Fruit fly (Drosophila melanogaster): ENCODE results near the gene CG46468.
A peak's percentile ranks its signal among the peaks of the same experiment; 100 is the strongest.

CG46468 gene

dm6 chr2L:9525719-9526118 lies 39.5 kb downstream of the CG46468 start (continued):
- TF ChIP-seq ham (GFP tag; IDR thresholded peaks at IDR 0.05) = peak; percentile 6; the same call in 1 of the 2 replicates
- TF ChIP-seq CG12391 (tag; optimal IDR thresholded peaks at IDR 0.05) = peak; percentile 67
- TF ChIP-seq sna (GFP tag; IDR thresholded peaks at IDR 0.05; ENCODE audit: partially characterized antibody) = no peak
- TF ChIP-seq CG7786 (GFP tag; optimal IDR thresholded peaks at IDR 0.05) = peak; percentile 74
- TF ChIP-seq CG7745 (tag; optimal IDR thresholded peaks at IDR 0.05) = peak; percentile 94
- peak; percentile 81 for TF ChIP-seq CG8290 (GFP tag; optimal IDR thresholded peaks at IDR 0.05)
- TF ChIP-seq CG8290 (tag; optimal IDR thresholded peaks at IDR 0.05) = peak; percentile 95 to 96
- no peak for TF ChIP-seq slbo (GFP tag; IDR thresholded peaks at IDR 0.05)
- peak; percentile 82 for TF ChIP-seq salm (tag; optimal IDR thresholded peaks at IDR 0.05)
- 0 out of 2 replicates have a peak, but pooled peaks have one; percentile 9 for TF ChIP-seq aop (GFP tag; IDR thresholded peaks at IDR 0.05)
- TF ChIP-seq CG16815 (GFP tag; optimal IDR thresholded peaks at IDR 0.05) = peak; percentile 19
- TF ChIP-seq sim (GFP tag; IDR thresholded peaks at IDR 0.05) = peak; percentile 84
- peak; percentile 75 for TF ChIP-seq kah (GFP tag; optimal IDR thresholded peaks at IDR 0.05)
- TF ChIP-seq Rfx (GFP tag; IDR thresholded peaks at IDR 0.05) = peak; percentile 89
- peak; percentile 73 for TF ChIP-seq CG43689 (GFP tag; IDR thresholded peaks at IDR 0.05)
- peak; percentile 59; the same call in 1 of the 2 replicates for TF ChIP-seq peb (GFP tag; IDR thresholded peaks at IDR 0.05)
- peak; percentile 53 for TF ChIP-seq Dip3 (GFP tag; optimal IDR thresholded peaks at IDR 0.05)
- no peak for TF ChIP-seq Dfd (GFP tag; optimal IDR thresholded peaks at IDR 0.05)
- peak; percentile 95 for TF ChIP-seq CG10431 (GFP tag; optimal IDR thresholded peaks at IDR 0.05)
- peak; percentile 57 for TF ChIP-seq tx (GFP tag; optimal IDR thresholded peaks at IDR 0.05)
- TF ChIP-seq dpn (GFP tag; optimal IDR thresholded peaks at IDR 0.05) = peak; percentile 75 to 76
- no peak for TF ChIP-seq CG1832 (GFP tag; optimal IDR thresholded peaks at IDR 0.05)
- no peak for TF ChIP-seq D (optimal IDR thresholded peaks at IDR 0.05)
- peak; percentile 86 for TF ChIP-seq D (GFP tag; optimal IDR thresholded peaks at IDR 0.05)
- no peak for TF ChIP-seq hb (GFP tag; IDR thresholded peaks at IDR 0.05; ENCODE audit: partially characterized antibody)
- peak; percentile 69 for TF ChIP-seq CG5245 (GFP tag; optimal IDR thresholded peaks at IDR 0.05)
- peak; percentile 91 for TF ChIP-seq Hey (tag; optimal IDR thresholded peaks at IDR 0.05)
- TF ChIP-seq ap (GFP tag; IDR thresholded peaks at IDR 0.05) = peak; percentile 27; the same call in 1 of the 2 replicates
- TF ChIP-seq Taf1 (GFP tag; IDR thresholded peaks at IDR 0.05) = 0 out of 2 replicates have a peak, but pooled peaks have one; percentile 31
- TF ChIP-seq CG32767 (GFP tag; IDR thresholded peaks at IDR 0.05) = peak; percentile 82
- peak; percentile 58 for TF ChIP-seq CG30431 (GFP tag; optimal IDR thresholded peaks at IDR 0.05)
- TF ChIP-seq CG14667 (GFP tag; IDR thresholded peaks at IDR 0.05) = no peak
- no peak for TF ChIP-seq amos (GFP tag; IDR thresholded peaks at IDR 0.05; ENCODE audit: partially characterized antibody)
- TF ChIP-seq CG3065 (GFP tag; optimal IDR thresholded peaks at IDR 0.05) = peak; percentile 87
- no peak for TF ChIP-seq usp (GFP tag; optimal IDR thresholded peaks at IDR 0.05)
- TF ChIP-seq Sox100B (GFP tag; optimal IDR thresholded peaks at IDR 0.05) = peak; percentile 83
- TF ChIP-seq ash1 (GFP tag; optimal IDR thresholded peaks at IDR 0.05) = peak; percentile 90
- peak; percentile 30 to 90 for TF ChIP-seq bsh (GFP tag; optimal IDR thresholded peaks at IDR 0.05)
- TF ChIP-seq CG7928 (GFP tag; optimal IDR thresholded peaks at IDR 0.05) = peak; percentile 64
- TF ChIP-seq Med (GFP tag) = peak; percentile 97
- peak in 1 of 2 experiments; percentile 17 for TF ChIP-seq crp (GFP tag; optimal IDR thresholded peaks at IDR 0.05)
- TF ChIP-seq pfk (GFP tag; optimal IDR thresholded peaks at IDR 0.05) = peak; percentile 77
- peak; percentile 78 for TF ChIP-seq pum (GFP tag; optimal IDR thresholded peaks at IDR 0.05)
- TF ChIP-seq CG9932 (GFP tag; IDR thresholded peaks at IDR 0.05) = peak; percentile 31; the same call in 1 of the 2 replicates
- peak; percentile 6 for TF ChIP-seq Dp (GFP tag; optimal IDR thresholded peaks at IDR 0.05)
- TF ChIP-seq ase (GFP tag; IDR thresholded peaks at IDR 0.05) = 0 out of 3 replicates have a peak, but pooled peaks have one; percentile 15
- peak; percentile 82 for TF ChIP-seq CG13894 (tag; optimal IDR thresholded peaks at IDR 0.05)
- peak; percentile 88 for TF ChIP-seq Side (GFP tag; optimal IDR thresholded peaks at IDR 0.05)
- TF ChIP-seq CG17186 (GFP tag; optimal IDR thresholded peaks at IDR 0.05) = peak; percentile 77
- TF ChIP-seq disco-r (GFP tag; optimal IDR thresholded peaks at IDR 0.05) = peak; percentile 82
- peak; percentile 43; the same call in 1 of the 2 replicates for TF ChIP-seq Oaz (GFP tag; IDR thresholded peaks at IDR 0.05)
